Fruit fly (Drosophila melanogaster): ENCODE measurements around the gene CG6765.

dm6 chr3L:8525691-8526421 lies 13.3 kb downstream of the CG6765 start:
- TF ChIP-seq CG5204 (GFP tag; optimal IDR thresholded peaks at IDR 0.05) (no peak), Crg-1 (GFP tag; optimal IDR thresholded peaks at IDR 0.05) (peak; percentile 8), kay (GFP tag; ENCODE audit: borderline replicate concordance) (peak; percentile 92), toe (GFP tag; optimal IDR thresholded peaks at IDR 0.05) (no peak), Mnt (GFP tag; optimal IDR thresholded peaks at IDR 0.05) (peak; percentile 53), CG7045 (GFP tag; optimal IDR thresholded peaks at IDR 0.05) (peak; percentile 7), ovo (GFP tag; optimal IDR thresholded peaks at IDR 0.05) (peak; percentile 74), CG7101 (tag; optimal IDR thresholded peaks at IDR 0.05) (no peak), CG33017 (tag; optimal IDR thresholded peaks at IDR 0.05) (no peak)

Data from whole organism, adult.